Worm (Caenorhabditis elegans) whole organism, L1 larva: ENCODE data around the gene srg-61.

Experiments used
- F16B12.6 ChIP-seq: fragments of 150-350 bp; optimal IDR thresholded peaks from 2 replicates; lab custom pipeline; 2014; ENCODE audit warnings: missing biosample characterization, missing genetic modification characterization
- aha-1 ChIP-seq: fragments of 150-350 bp; optimal IDR thresholded peaks from 2 replicates; lab custom pipeline; 2014; ENCODE audit warnings: missing biosample characterization, missing genetic modification characterization
- alr-1 ChIP-seq: fragments of 200-800 bp; sonication (Bioruptor generic); optimal IDR thresholded peaks from 2 replicates; lab custom pipeline; 2018; ENCODE audit warnings: borderline replicate concordance, mild to moderate bottlenecking, missing genetic modification characterization, missing compliant biosample characterization
- aly-2 ChIP-seq: fragments of 150-350 bp; optimal IDR thresholded peaks from 2 replicates; lab custom pipeline; 2014; ENCODE audit warnings: missing biosample characterization, missing genetic modification characterization
- ama-1 ChIP-seq: fragments of 150-350 bp; optimal IDR thresholded peaks from 2 replicates; lab custom pipeline; 2014
- blmp-1 ChIP-seq: fragments of 150-350 bp; optimal IDR thresholded peaks from 2 replicates; lab custom pipeline; 2014; ENCODE audit warnings: missing biosample characterization, missing genetic modification characterization
- ceh-82 ChIP-seq, 3 experiments: fragments of 150-350 bp in 1 of 3; sonication (generic microtip) in 2 of 3; optimal IDR thresholded peaks; 2 replicates each; lab custom pipeline; 2014 to 2017; ENCODE audit warnings: missing biosample characterization in 3 of 3, missing genetic modification characterization in 3 of 3
- ceh-88 ChIP-seq: fragments of 200-800 bp; sonication (Bioruptor generic); IDR thresholded peaks from 2 replicates; pipeline ENCODE4 v1.3.6; 2022; ENCODE audit warnings: missing genetic modification characterization, missing compliant biosample characterization
- elt-3 ChIP-seq, 6 experiments: fragments of 150-350 bp in 1 of 6; sonication (generic microtip); optimal IDR thresholded peaks; 2 replicates each; lab custom pipeline; 2017 to 2018; ENCODE audit warnings: missing biosample characterization in 6 of 6, missing genetic modification characterization in 6 of 6, inconsistent platforms in 1 of 6
- fkh-8 ChIP-seq: sonication (generic microtip); optimal IDR thresholded peaks from 2 replicates; lab custom pipeline; 2016; ENCODE audit warnings: mild to moderate bottlenecking, missing genetic modification characterization, missing compliant biosample characterization
- hlh-17 ChIP-seq: fragments of 200-800 bp; sonication (Bioruptor generic); optimal IDR thresholded peaks from 2 replicates; lab custom pipeline; 2018; ENCODE audit warnings: missing genetic modification characterization, mild to moderate bottlenecking, missing compliant biosample characterization, moderate library complexity, borderline replicate concordance
- hlh-4 ChIP-seq: sonication (generic microtip); optimal IDR thresholded peaks from 2 replicates; lab custom pipeline; 2016; ENCODE audit warnings: mild to moderate bottlenecking, missing genetic modification characterization, missing compliant biosample characterization
- irx-1 ChIP-seq: sonication (generic microtip); optimal IDR thresholded peaks from 2 replicates; lab custom pipeline; 2016; ENCODE audit warnings: missing genetic modification characterization, missing compliant biosample characterization
- isw-1 ChIP-seq: fragments of 200-800 bp; sonication (Bioruptor generic); IDR thresholded peaks from 2 replicates; pipeline ENCODE4 v1.3.6; 2022; ENCODE audit warnings: missing genetic modification characterization, missing compliant biosample characterization
- lin-13 ChIP-seq: fragments of 150-350 bp; optimal IDR thresholded peaks from 2 replicates; lab custom pipeline; 2014; ENCODE audit warnings: missing biosample characterization, missing genetic modification reagents, missing genetic modification characterization
- lin-14 ChIP-seq: fragments of 200-800 bp; sonication (Bioruptor generic); optimal IDR thresholded peaks from 2 replicates; lab custom pipeline; 2018; ENCODE audit warnings: mild to moderate bottlenecking, missing genetic modification characterization, moderate library complexity, missing compliant biosample characterization
- lsy-2 ChIP-seq, 2 experiments: fragments of 150-350 bp; optimal IDR thresholded peaks; 2 replicates each; lab custom pipeline; 2014; ENCODE audit warnings: missing biosample characterization in 2 of 2, missing genetic modification characterization in 2 of 2
- mab-9 ChIP-seq: fragments of 200-800 bp; sonication (Bioruptor generic); IDR thresholded peaks from 2 replicates; pipeline ENCODE4 v1.3.6; 2022; ENCODE audit warnings: missing genetic modification reagents, missing genetic modification characterization, missing compliant biosample characterization
- mef-2 ChIP-seq: fragments of 150-350 bp; optimal IDR thresholded peaks from 2 replicates; lab custom pipeline; 2014; ENCODE audit warnings: missing biosample characterization, missing genetic modification characterization
- nhr-19 ChIP-seq: fragments of 200-800 bp; sonication (Bioruptor generic); conservative IDR thresholded peaks from 2 replicates; pipeline ENCODE4 v1.3.6; 2022; ENCODE audit warnings: missing genetic modification characterization, missing compliant biosample characterization
- nhr-47 ChIP-seq: sonication (generic microtip); optimal IDR thresholded peaks from 2 replicates; lab custom pipeline; 2016; ENCODE audit warnings: mild to moderate bottlenecking, missing genetic modification characterization, moderate library complexity, missing compliant biosample characterization
- nhr-84 ChIP-seq: sonication (generic microtip); optimal IDR thresholded peaks from 2 replicates; lab custom pipeline; 2017; ENCODE audit warnings: missing biosample characterization, missing genetic modification characterization
- nhr-85 ChIP-seq: sonication (generic microtip); peaks from one replicate; lab custom pipeline; 2016; ENCODE audit warnings: missing genetic modification characterization, inconsistent platforms, missing compliant biosample characterization
- nhr-90 ChIP-seq: sonication (generic microtip); optimal IDR thresholded peaks from 2 replicates; lab custom pipeline; 2016; ENCODE audit warnings: mild to moderate bottlenecking, missing genetic modification characterization, missing compliant biosample characterization; ENCODE audit not compliant: poor library complexity
- pag-3 ChIP-seq: sonication (generic microtip); optimal IDR thresholded peaks from 2 replicates; lab custom pipeline; 2017; ENCODE audit warnings: missing genetic modification characterization, mild to moderate bottlenecking, missing compliant biosample characterization, antibody characterized with exemption, borderline replicate concordance; ENCODE audit not compliant: insufficient read depth
- pax-3 ChIP-seq: fragments of 200-800 bp; sonication (Bioruptor generic); optimal IDR thresholded peaks from 2 replicates; lab custom pipeline; 2018; ENCODE audit warnings: mild to moderate bottlenecking, missing genetic modification characterization, moderate library complexity, missing compliant biosample characterization
- pqm-1 ChIP-seq: sonication (generic microtip); optimal IDR thresholded peaks from 3 replicates; lab custom pipeline; 2017; ENCODE audit warnings: missing biosample characterization, missing genetic modification characterization
- rnt-1 ChIP-seq: sonication (generic microtip); optimal IDR thresholded peaks from 2 replicates; lab custom pipeline; 2016; ENCODE audit warnings: mild to moderate bottlenecking, missing genetic modification characterization, moderate library complexity, missing compliant biosample characterization
- snpc-4 ChIP-seq: fragments of 150-350 bp; optimal IDR thresholded peaks from 2 replicates; lab custom pipeline; 2014; ENCODE audit warnings: missing biosample characterization, missing genetic modification characterization
- snu-23 ChIP-seq: sonication (generic microtip); optimal IDR thresholded peaks from 2 replicates; lab custom pipeline; 2016; ENCODE audit warnings: missing genetic modification characterization, missing compliant biosample characterization
- sox-4 ChIP-seq: sonication (generic microtip); optimal IDR thresholded peaks from 2 replicates; lab custom pipeline; 2016; ENCODE audit warnings: missing genetic modification characterization, missing compliant biosample characterization
- tlp-1 ChIP-seq: fragments of 150-350 bp; optimal IDR thresholded peaks from 2 replicates; lab custom pipeline; 2014; ENCODE audit warnings: missing biosample characterization, missing genetic modification characterization
- unc-130 ChIP-seq: fragments of 150-350 bp; optimal IDR thresholded peaks from 2 replicates; lab custom pipeline; 2017; ENCODE audit warnings: missing biosample characterization, missing genetic modification characterization, inconsistent platforms
- unc-86 ChIP-seq: sonication (generic microtip); optimal IDR thresholded peaks from 2 replicates; lab custom pipeline; 2016; ENCODE audit warnings: missing genetic modification characterization, missing compliant biosample characterization
- xbp-1 ChIP-seq: sonication (generic microtip); optimal IDR thresholded peaks from 2 replicates; lab custom pipeline; 2016; ENCODE audit warnings: missing genetic modification characterization, missing compliant biosample characterization
- zag-1 ChIP-seq: fragments of 150-350 bp; optimal IDR thresholded peaks from 2 replicates; lab custom pipeline; 2014; ENCODE audit warnings: missing biosample characterization, missing genetic modification characterization
- zip-4 ChIP-seq: fragments of 200-800 bp; sonication (Bioruptor generic); optimal IDR thresholded peaks from 2 replicates; lab custom pipeline; 2018; ENCODE audit warnings: mild to moderate bottlenecking, missing genetic modification characterization, moderate library complexity, missing compliant biosample characterization

Gene srg-61

ce11 chrV:2727101-2727500 lies 13.0 kb downstream of the srg-61 start, which contains the start of gene str-13:
Gene str-13 (minus strand): TSS chrV:2727201.
- TF ChIP-seq lsy-2 (tag; optimal IDR thresholded peaks at IDR 0.05; lab: Kevin White, UChicago) (no peak), nhr-47 (tag; lab: Kevin White, UChicago) (no peak), nhr-85 (tag; lab: Kevin White, UChicago) (peak; percentile 39), ceh-82 (tag; optimal IDR thresholded peaks at IDR 0.05; lab: Kevin White, UChicago) (no peak)

DNA sequence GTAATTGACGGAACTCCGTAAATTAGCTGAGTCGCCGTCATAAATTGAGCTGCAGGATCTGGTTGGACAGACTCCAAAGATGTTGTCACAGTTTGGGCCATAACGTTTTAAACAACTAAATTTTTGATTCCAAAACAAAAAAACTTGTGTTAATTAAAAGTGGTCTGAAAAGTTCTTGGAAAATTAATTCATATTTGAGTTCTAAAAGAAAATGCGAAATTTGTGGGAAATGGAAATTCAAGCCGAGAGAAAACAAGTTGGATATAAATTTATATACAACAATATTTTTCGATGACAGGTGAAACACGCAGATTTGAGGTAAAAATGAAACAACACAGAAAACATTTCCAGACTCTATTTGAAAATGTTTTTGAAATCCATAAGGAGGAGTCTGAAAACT lies 14.9 kb downstream of the srg-61 start, which contains the start of gene srg-59:
Gene srg-59 (minus strand): TSS at position 101 of the 400 bp plus-strand sequence.
- no peak for TF ChIP-seq xbp-1
- no peak for TF ChIP-seq zip-4 (GFP tag; lab: Kevin White, UChicago)
- TF ChIP-seq nhr-90 (tag; lab: Kevin White, UChicago) = no peak
- TF ChIP-seq blmp-1 (tag; lab: Kevin White, UChicago) = no peak
- TF ChIP-seq F16B12.6 (tag; lab: Kevin White, UChicago) = no peak
- TF ChIP-seq lin-14 (GFP tag; lab: Kevin White, UChicago) = no peak
- TF ChIP-seq pqm-1 = no peak
- TF ChIP-seq alr-1 (tag; lab: Kevin White, UChicago) = no peak
- TF ChIP-seq pax-3 = no peak
- TF ChIP-seq sox-4 = no peak
- TF ChIP-seq, all 84 proteins: peak for 0

DNA sequence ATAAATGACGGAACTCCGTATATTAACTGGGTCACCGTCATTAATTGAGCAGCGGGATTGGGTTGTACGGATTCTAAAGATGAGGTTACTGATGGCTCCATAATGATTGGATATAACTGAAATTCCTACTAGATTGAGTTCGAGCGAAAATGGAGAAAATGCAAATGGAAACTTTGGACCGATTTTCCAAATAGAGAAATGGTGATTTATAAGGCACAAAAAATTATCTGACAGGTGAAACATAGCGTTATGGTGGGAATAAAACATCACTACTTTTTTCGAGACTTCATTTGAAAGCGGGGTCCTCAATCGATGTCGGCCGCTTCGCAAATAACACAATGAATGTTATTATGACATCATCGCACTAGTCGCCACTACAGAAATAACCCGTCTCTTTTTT lies 17.6 kb downstream of the srg-61 start, which contains the start of gene srg-60:
Gene srg-60 (minus strand): TSS at position 101 of the 400 bp plus-strand sequence.
- TF ChIP-seq mef-2 (tag; lab: Kevin White, UChicago) (no peak), unc-130 (tag; lab: Kevin White, UChicago) (no peak), tlp-1 (tag; lab: Kevin White, UChicago) (no peak), zip-4 (GFP tag; lab: Kevin White, UChicago) (no peak), elt-3 (tag; optimal IDR thresholded peaks at IDR 0.05; lab: Kevin White, UChicago) (no peak), lsy-2 (tag; optimal IDR thresholded peaks at IDR 0.05; lab: Kevin White, UChicago) (no peak)

DNA sequence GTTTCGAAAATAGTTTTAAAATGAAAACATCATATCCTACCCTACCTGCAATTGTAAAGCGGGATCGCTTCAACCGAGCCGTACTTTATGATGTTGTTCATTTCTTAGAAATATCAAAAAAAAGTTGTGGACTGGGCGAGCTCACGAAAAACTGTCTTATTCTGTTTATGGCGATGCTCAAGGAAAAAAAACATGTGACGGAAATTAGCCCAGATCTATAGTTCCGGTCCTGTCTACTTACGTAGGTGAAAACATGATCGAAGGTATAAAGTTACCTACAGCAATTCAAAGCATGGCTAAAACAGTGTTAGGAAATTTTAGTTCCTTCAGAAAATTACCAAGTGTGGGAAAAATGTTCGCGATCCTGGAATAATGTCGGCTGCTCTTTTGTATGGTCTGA lies 19.4 kb downstream of the srg-61 start, which contains the start of gene srt-27:
Gene srt-27 (minus strand): TSS at position 101 of the 400 bp plus-strand sequence.
- no peak for TF ChIP-seq tlp-1 (tag; lab: Kevin White, UChicago)
- no peak for TF ChIP-seq snpc-4
- no peak for TF ChIP-seq aha-1 (tag; lab: Kevin White, UChicago)
- TF ChIP-seq ama-1 = no peak
- no peak for TF ChIP-seq mef-2 (tag; lab: Kevin White, UChicago)
- no peak for TF ChIP-seq hlh-17
- TF ChIP-seq ceh-88 (GFP tag; lab: Robert Waterston, UW) = no peak
- no peak for TF ChIP-seq zag-1
- no peak for TF ChIP-seq nhr-84 (tag; lab: Kevin White, UChicago)
- no peak for TF ChIP-seq pag-3
- no peak for TF ChIP-seq unc-86 (tag; lab: Kevin White, UChicago)
- no peak for TF ChIP-seq fkh-8
- no peak for TF ChIP-seq rnt-1
- no peak for TF ChIP-seq irx-1
- TF ChIP-seq lin-13 (GFP tag; lab: Kevin White, UChicago) = no peak
- no peak for TF ChIP-seq mab-9 (GFP tag; lab: Robert Waterston, UW)
- TF ChIP-seq aly-2 = no peak
- TF ChIP-seq pqm-1 = no peak
- TF ChIP-seq snu-23 (GFP tag; lab: Kevin White, UChicago) = no peak
- TF ChIP-seq, all 84 proteins: peak for 0

- no peak for TF ChIP-seq lsy-2 (tag; optimal IDR thresholded peaks at IDR 0.05; lab: Kevin White, UChicago)
- TF ChIP-seq isw-1 (GFP tag; lab: Robert Waterston, UW) = no peak
- no peak for TF ChIP-seq hlh-4 (tag; lab: Kevin White, UChicago)
- TF ChIP-seq nhr-19 = no peak
These were observed 21.4 kb downstream of the srg-61 start, which contains the start of gene srt-29 for ce11 chrV:2718688-2719185. Gene srt-29 (minus strand): TSS chrV:2719135.
